Fruit fly (Drosophila melanogaster): ENCODE results near the gene CG11601.

The CG11601 gene

dm6 chr2L:285596-286023 lies 2.5 kb upstream of the CG11601 start (continued):
- TF ChIP-seq CG30431 (GFP tag; optimal IDR thresholded peaks at IDR 0.05) (no peak), CG4424 (GFP tag; optimal IDR thresholded peaks at IDR 0.05) (no peak), CG12659 (GFP tag; optimal IDR thresholded peaks at IDR 0.05) (peak; percentile 80), CG14050 (GFP tag; IDR thresholded peaks at IDR 0.05) (no peak; the same call in 2 of the 3 replicates), NfI (GFP tag; optimal IDR thresholded peaks at IDR 0.05) (peak; percentile 54), CG4617 (GFP tag; optimal IDR thresholded peaks at IDR 0.05; ENCODE audit: borderline replicate concordance) (peak; percentile 21), Abd-B (GFP tag; optimal IDR thresholded peaks at IDR 0.05) (no peak), CG11398 (GFP tag; optimal IDR thresholded peaks at IDR 0.05) (no peak), CG14441 (GFP tag; IDR thresholded peaks at IDR 0.05) (peak; percentile 30; the same call in 1 of the 2 replicates), ranshi (GFP tag; IDR thresholded peaks at IDR 0.05) (peak; percentile 39; the same call in 1 of the 2 replicates), Pdp1 (GFP tag; optimal IDR thresholded peaks at IDR 0.05) (peak; percentile 23 to 26), Ravus (GFP tag; IDR thresholded peaks at IDR 0.05) (no peak), CG2202 (tag; optimal IDR thresholded peaks at IDR 0.05) (no peak), dan (GFP tag; IDR thresholded peaks at IDR 0.05) (no peak), Hmx (GFP tag; optimal IDR thresholded peaks at IDR 0.05) (peak; percentile 59), CG13296 (GFP tag; optimal IDR thresholded peaks at IDR 0.05) (peak; percentile 54), CrebB (tag; optimal IDR thresholded peaks at IDR 0.05) (peak; percentile 53), CG3726 (GFP tag; IDR thresholded peaks at IDR 0.05) (no peak), HLH4C (GFP tag; IDR thresholded peaks at IDR 0.05; ENCODE audit: partially characterized antibody) (no peak), CG1832 (GFP tag; optimal IDR thresholded peaks at IDR 0.05) (no peak), lab (GFP tag; optimal IDR thresholded peaks at IDR 0.05) (no peak), CG11504 (tag; optimal IDR thresholded peaks at IDR 0.05) (peak; percentile 70), corto (GFP tag; optimal IDR thresholded peaks at IDR 0.05) (no peak), repo (GFP tag; optimal IDR thresholded peaks at IDR 0.05) (no peak), nmo (GFP tag; optimal IDR thresholded peaks at IDR 0.05) (peak; percentile 46), h (optimal IDR thresholded peaks at IDR 0.05) (no peak), CG10267 (tag; optimal IDR thresholded peaks at IDR 0.05) (peak; percentile 59), zen2 (GFP tag; IDR thresholded peaks at IDR 0.05; ENCODE audit: partially characterized antibody) (0 out of 3 replicates have a peak, but pooled peaks have one; percentile 44), Dref (GFP tag; IDR thresholded peaks at IDR 0.05) (peak; percentile 43), Optix (GFP tag; IDR thresholded peaks at IDR 0.05) (no peak), CG16815 (GFP tag; optimal IDR thresholded peaks at IDR 0.05) (no peak), scrt (GFP tag; optimal IDR thresholded peaks at IDR 0.05) (peak; percentile 39), lov (optimal IDR thresholded peaks at IDR 0.05) (no peak), lov (GFP tag; IDR thresholded peaks at IDR 0.05) (0 out of 3 replicates have a peak, but pooled peaks have one; percentile 47), cg (GFP tag; optimal IDR thresholded peaks at IDR 0.05) (peak; percentile 0), Six4 (GFP tag; optimal IDR thresholded peaks at IDR 0.05) (peak; percentile 28), CG9876 (GFP tag; optimal IDR thresholded peaks at IDR 0.05) (no peak), croc (GFP tag; conservative IDR thresholded peaks at IDR 0.05) (no peak), ac (GFP tag; optimal IDR thresholded peaks at IDR 0.05) (peak; percentile 19), sisA (GFP tag; IDR thresholded peaks at IDR 0.05) (no peak), CG30020 (tag; optimal IDR thresholded peaks at IDR 0.05) (peak; percentile 55), Neu2 (GFP tag; optimal IDR thresholded peaks at IDR 0.05; ENCODE audit: borderline replicate concordance) (no peak), CoRest (tag; optimal IDR thresholded peaks at IDR 0.05) (peak; percentile 64), bsh (GFP tag; optimal IDR thresholded peaks at IDR 0.05) (peak in 1 of 2 experiments; percentile 60), tin (GFP tag; optimal IDR thresholded peaks at IDR 0.05) (peak; percentile 47), ato (GFP tag; IDR thresholded peaks at IDR 0.05; ENCODE audit: partially characterized antibody) (peak; percentile 48; the same call in 1 of the 2 replicates), Rfx (GFP tag; IDR thresholded peaks at IDR 0.05) (peak; percentile 75), zen (tag; optimal IDR thresholded peaks at IDR 0.05) (peak; percentile 12), Dbx (GFP tag; IDR thresholded peaks at IDR 0.05) (peak; percentile 64; the same call in 2 of the 3 replicates), CG11456 (GFP tag; IDR thresholded peaks at IDR 0.05) (0 out of 3 replicates have a peak, but pooled peaks have one; percentile 68)

Measured in whole organism, embryonic.